Worm (Caenorhabditis elegans) whole organism, L3 larva: ENCODE data around the gene ceh-14.

ENCODE experiments used
- R02D3.7 ChIP-seq: fragments of 150-350 bp; optimal IDR thresholded peaks from 2 replicates; lab custom pipeline; 2014; ENCODE audit warnings: missing biosample characterization, missing genetic modification characterization
- ZK546.5 ChIP-seq: sonication (generic microtip); optimal IDR thresholded peaks from 2 replicates; lab custom pipeline; 2017; ENCODE audit warnings: missing biosample characterization, missing genetic modification characterization
- aly-2 ChIP-seq: fragments of 150-350 bp; optimal IDR thresholded peaks from 2 replicates; lab custom pipeline; 2014; ENCODE audit warnings: missing biosample characterization, missing genetic modification characterization
- ama-1 ChIP-seq: fragments of 150-350 bp; optimal IDR thresholded peaks from 2 replicates; lab custom pipeline; 2018
- ceh-9 ChIP-seq: sonication (generic microtip); optimal IDR thresholded peaks from 2 replicates; lab custom pipeline; 2018; ENCODE audit warnings: missing biosample characterization, missing genetic modification characterization
- egl-27 ChIP-seq: sonication (generic microtip); optimal IDR thresholded peaks from 4 replicates; lab custom pipeline; 2017; ENCODE audit warnings: missing biosample characterization, missing genetic modification reagents, missing genetic modification characterization
- egl-5 ChIP-seq: fragments of 150-350 bp; optimal IDR thresholded peaks from 2 replicates; lab custom pipeline; 2017; ENCODE audit warnings: missing biosample characterization, missing genetic modification reagents, missing genetic modification characterization, inconsistent platforms
- elt-1 ChIP-seq: fragments of 150-350 bp; optimal IDR thresholded peaks from 2 replicates; lab custom pipeline; 2014; ENCODE audit warnings: missing biosample characterization, missing genetic modification characterization
- elt-2 ChIP-seq: sonication (generic microtip); optimal IDR thresholded peaks from 2 replicates; lab custom pipeline; 2016; ENCODE audit warnings: missing genetic modification reagents, mild to moderate bottlenecking, missing genetic modification characterization, missing compliant biosample characterization
- fos-1 ChIP-seq: fragments of 150-350 bp; optimal IDR thresholded peaks from 2 replicates; lab custom pipeline; 2014; ENCODE audit warnings: missing biosample characterization, missing genetic modification characterization
- jun-1 ChIP-seq: fragments of 150-350 bp; optimal IDR thresholded peaks from 2 replicates; lab custom pipeline; 2014; ENCODE audit warnings: missing biosample characterization, missing genetic modification reagents, missing genetic modification characterization
- lin-15B ChIP-seq: fragments of 150-350 bp; optimal IDR thresholded peaks from 2 replicates; lab custom pipeline; 2014; ENCODE audit warnings: missing biosample characterization, missing genetic modification characterization
- lin-39 ChIP-seq: fragments of 150-350 bp; optimal IDR thresholded peaks from 2 replicates; lab custom pipeline; 2018; ENCODE audit warnings: missing biosample characterization, missing genetic modification reagents, missing genetic modification characterization
- lsy-12 ChIP-seq: sonication (generic microtip); optimal IDR thresholded peaks from 2 replicates; lab custom pipeline; 2016; ENCODE audit warnings: mild to moderate bottlenecking, missing genetic modification characterization, missing compliant biosample characterization
- mdl-1 ChIP-seq: fragments of 150-350 bp; optimal IDR thresholded peaks from 2 replicates; lab custom pipeline; 2014; ENCODE audit warnings: missing biosample characterization, missing genetic modification characterization
- mml-1 ChIP-seq: fragments of 150-350 bp; sonication (generic microtip); optimal IDR thresholded peaks from 3 replicates; lab custom pipeline; 2014; ENCODE audit warnings: missing biosample characterization, missing genetic modification characterization
- nfya-1 ChIP-seq: sonication (generic microtip); optimal IDR thresholded peaks from 2 replicates; lab custom pipeline; 2017; ENCODE audit warnings: missing genetic modification characterization, mild to moderate bottlenecking, missing compliant biosample characterization, antibody characterized with exemption, moderate library complexity; ENCODE audit not compliant: insufficient read depth
- nhr-23 ChIP-seq: fragments of 150-350 bp; optimal IDR thresholded peaks from 2 replicates; lab custom pipeline; 2014; ENCODE audit warnings: missing biosample characterization, missing genetic modification reagents, missing genetic modification characterization
- nhr-237 ChIP-seq: fragments of 150-350 bp; optimal IDR thresholded peaks from 2 replicates; lab custom pipeline; 2014; ENCODE audit warnings: missing biosample characterization, missing genetic modification characterization
- nhr-25 ChIP-seq: sonication (generic microtip); optimal IDR thresholded peaks from 2 replicates; lab custom pipeline; 2017; ENCODE audit warnings: missing biosample characterization, missing genetic modification characterization
- nhr-28 ChIP-seq: fragments of 150-350 bp; optimal IDR thresholded peaks from 2 replicates; lab custom pipeline; 2014; ENCODE audit warnings: missing biosample characterization, missing genetic modification characterization
- nhr-43 ChIP-seq: sonication (generic microtip); optimal IDR thresholded peaks from 2 replicates; lab custom pipeline; 2016; ENCODE audit warnings: mild to moderate bottlenecking, missing genetic modification characterization, missing compliant biosample characterization; ENCODE audit not compliant: poor library complexity, severe bottlenecking
- nhr-67 ChIP-seq: fragments of 150-350 bp; optimal IDR thresholded peaks from 2 replicates; lab custom pipeline; 2014; ENCODE audit warnings: missing biosample characterization, missing genetic modification characterization
- pha-4 ChIP-seq: fragments of 150-350 bp; optimal IDR thresholded peaks from 2 replicates; lab custom pipeline; 2014; ENCODE audit warnings: missing biosample characterization, missing genetic modification reagents, missing genetic modification characterization
- pqm-1 ChIP-seq: fragments of 150-350 bp; optimal IDR thresholded peaks from 2 replicates; lab custom pipeline; 2017; ENCODE audit warnings: missing biosample characterization, missing genetic modification characterization, inconsistent platforms
- skn-1 ChIP-seq: fragments of 150-350 bp; optimal IDR thresholded peaks from 2 replicates; lab custom pipeline; 2014; ENCODE audit warnings: missing biosample characterization, missing genetic modification characterization
- ztf-11 ChIP-seq: fragments of 150-350 bp; optimal IDR thresholded peaks from 2 replicates; lab custom pipeline; 2014; ENCODE audit warnings: missing biosample characterization, missing genetic modification characterization

Gene ceh-14

DNA sequence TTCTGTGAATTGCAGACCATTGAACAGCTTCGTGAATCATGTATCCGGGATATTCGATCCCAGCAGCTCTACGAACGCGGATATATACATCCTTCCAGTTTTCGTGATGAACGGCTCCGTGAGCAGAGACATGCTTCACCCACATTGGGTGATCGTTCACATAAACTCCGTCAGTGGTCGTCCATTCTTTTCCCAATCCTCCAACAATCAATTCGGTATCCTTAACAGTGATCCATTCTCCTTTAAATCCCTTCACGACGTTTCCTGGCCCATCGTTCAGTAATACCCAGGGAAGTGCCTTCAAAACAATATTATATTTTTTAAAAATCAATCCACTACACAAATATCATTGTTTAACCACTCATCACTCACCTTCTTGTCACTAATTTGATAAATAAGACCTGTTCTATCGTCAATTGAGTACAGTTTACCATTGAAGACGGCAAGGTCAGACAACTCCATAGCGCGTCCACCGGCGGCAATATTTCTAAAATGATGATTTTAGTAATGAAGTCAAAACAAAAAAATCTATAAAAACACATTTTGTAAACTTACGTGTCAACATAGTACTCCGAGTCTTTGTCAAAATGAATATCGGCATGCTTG is 36.3 kb upstream of the ceh-14 start:
- TF ChIP-seq egl-27 (no peak), nhr-25 (tag; lab: Kevin White, UChicago) (peak; percentile 23), nhr-43 (peak; percentile 30)

DNA sequence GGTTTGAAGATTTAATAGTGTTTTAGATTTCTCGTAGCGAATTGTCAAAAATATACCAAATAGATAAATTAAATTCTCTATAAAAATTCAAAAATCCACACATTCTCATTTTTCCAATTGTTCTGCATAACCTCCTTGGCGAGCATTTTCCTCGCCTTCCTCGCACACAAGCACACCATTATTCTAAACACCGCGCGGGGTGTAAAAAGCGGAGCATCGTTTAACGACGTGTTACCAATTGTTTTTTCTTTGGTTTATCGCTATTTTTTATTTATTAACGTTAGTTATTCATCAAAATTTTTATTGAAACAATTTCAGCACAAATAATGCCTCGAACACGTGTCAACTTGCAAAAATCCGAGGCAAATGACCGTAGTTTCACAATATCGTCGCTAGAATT is 32.5 kb upstream of the ceh-14 start, which contains the start of gene vps-52:
Gene vps-52, plus strand, starts transcription at position 319 of the 400 bp plus-strand sequence.
- TF ChIP-seq egl-5, result peak; percentile 43
- no peak for TF ChIP-seq fos-1 (tag; lab: Kevin White, UChicago)
- TF ChIP-seq nhr-28 (tag; lab: Kevin White, UChicago), result no peak
- TF ChIP-seq lin-39 (tag; lab: Kevin White, UChicago), result peak; percentile 65
- TF ChIP-seq pha-4 (tag; lab: Kevin White, UChicago), result peak; percentile 29
- TF ChIP-seq nfya-1 (tag; lab: Kevin White, UChicago), result peak; percentile 36

DNA sequence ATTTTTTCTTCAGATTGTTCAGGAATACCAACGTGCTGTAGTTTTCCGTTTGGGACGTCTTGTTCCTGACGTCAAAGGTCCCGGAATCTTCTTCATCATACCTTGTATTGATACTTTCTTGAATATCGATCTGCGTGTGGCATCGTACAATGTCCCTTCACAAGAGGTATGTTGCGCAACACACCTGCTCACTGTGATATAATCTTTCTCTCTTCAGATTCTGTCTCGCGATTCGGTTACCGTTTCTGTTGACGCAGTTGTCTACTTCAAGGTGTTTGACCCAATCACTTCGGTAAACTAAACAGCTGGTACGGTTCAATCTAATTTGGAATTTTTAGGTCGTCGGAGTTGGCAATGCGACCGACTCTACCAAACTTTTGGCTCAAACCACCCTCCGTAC is 30.9 kb upstream of the ceh-14 start:
- TF ChIP-seq ztf-11 (tag; lab: Kevin White, UChicago) (no peak), lin-39 (tag; lab: Kevin White, UChicago) (no peak), ama-1 (no peak)

DNA sequence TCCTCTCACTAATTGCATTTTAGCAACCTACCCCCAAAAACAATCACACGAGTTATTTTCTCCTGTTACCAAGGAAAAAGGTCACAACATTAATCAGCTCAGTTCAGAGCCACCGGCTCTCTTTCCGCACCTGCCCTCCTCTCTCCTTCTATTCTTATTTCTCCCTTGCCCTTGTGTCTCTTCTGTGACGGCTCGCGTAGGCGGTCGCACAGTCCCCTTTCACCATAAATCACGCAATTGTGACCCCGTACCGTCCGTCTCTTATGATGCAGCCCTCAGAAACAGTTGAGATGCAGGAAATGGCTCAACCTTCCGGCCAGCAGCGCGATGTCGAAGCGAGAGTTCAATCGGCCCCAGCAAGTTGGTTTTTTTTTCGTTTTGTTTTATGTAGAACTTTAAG is 30.1 kb upstream of the ceh-14 start, which contains the start of gene sto-1:
Gene sto-1, plus strand, starts transcription at position 200 of the 400 bp plus-strand sequence.
- TF ChIP-seq elt-1 (tag; lab: Kevin White, UChicago), result no peak
- no peak for TF ChIP-seq aly-2 (tag; lab: Kevin White, UChicago)
- TF ChIP-seq nhr-23, result no peak
- no peak for TF ChIP-seq skn-1
- no peak for TF ChIP-seq lin-15B (tag; lab: Kevin White, UChicago)
- no peak for TF ChIP-seq ceh-9
- TF ChIP-seq egl-27, result no peak
- no peak for TF ChIP-seq ama-1
- no peak for TF ChIP-seq pha-4 (tag; lab: Kevin White, UChicago)
- no peak for TF ChIP-seq mdl-1 (tag; lab: Kevin White, UChicago)
- TF ChIP-seq, all 47 proteins: peak for 0

DNA sequence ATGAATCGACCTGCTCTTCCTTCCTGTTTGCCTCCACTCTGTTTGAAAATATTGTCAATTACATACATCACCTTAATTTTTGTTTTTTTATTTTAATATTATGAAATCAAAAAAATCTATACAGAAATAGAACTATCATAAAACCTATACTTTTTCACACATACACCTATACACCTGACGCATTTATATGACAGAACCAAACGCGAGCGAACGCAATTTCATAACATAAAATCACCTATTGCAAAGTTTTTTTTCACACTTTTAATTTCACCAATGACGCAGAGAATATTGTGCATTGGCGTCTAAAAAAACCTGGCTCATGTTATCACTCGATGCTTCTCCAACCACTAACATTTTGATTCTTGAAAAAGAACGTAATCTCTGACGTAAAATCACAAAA is 29.4 kb upstream of the ceh-14 start:
- TF ChIP-seq nhr-237 (tag; lab: Kevin White, UChicago) (no peak), lsy-12 (tag; lab: Kevin White, UChicago) (no peak), mml-1 (tag; lab: Kevin White, UChicago) (no peak), elt-2 (tag; lab: Kevin White, UChicago) (peak; percentile 32)

DNA sequence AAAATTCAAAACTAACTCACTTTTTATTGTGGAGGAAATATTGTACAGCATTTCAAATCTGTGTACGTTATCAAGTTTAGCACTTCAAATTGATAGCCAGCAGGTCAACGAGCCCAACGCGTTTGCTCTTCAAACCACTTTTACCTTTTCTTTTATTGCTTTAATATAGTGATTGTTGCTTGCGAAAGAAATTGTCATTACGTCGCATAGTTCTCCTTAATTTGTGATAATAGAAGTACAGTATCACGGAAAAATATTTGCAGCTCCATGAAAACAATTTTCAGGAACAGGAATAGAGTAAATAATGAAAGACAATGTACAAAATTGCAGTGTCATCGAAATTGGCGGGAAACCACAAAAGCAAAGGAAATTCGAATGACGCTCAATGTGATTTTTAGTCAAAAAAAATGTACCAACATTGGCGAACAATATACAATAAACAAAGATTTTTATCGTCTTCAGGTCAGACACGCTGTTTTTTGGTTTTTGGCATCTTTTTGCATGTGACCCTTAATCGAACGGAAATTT is 26.5 kb upstream of the ceh-14 start, which contains the start of the genes PDB1.1 and F08C6.5:
Gene PDB1.1, minus strand, starts transcription at position 158 of the 528 bp plus-strand sequence.
Gene F08C6.5, plus strand, starts transcription at position 478 of the 528 bp plus-strand sequence.
- TF ChIP-seq pqm-1 (peak; percentile 31), elt-1 (tag; lab: Kevin White, UChicago) (no peak), jun-1 (tag; lab: Kevin White, UChicago) (peak; percentile 37), elt-2 (tag; lab: Kevin White, UChicago) (peak; percentile 82), pha-4 (tag; lab: Kevin White, UChicago) (peak; percentile 39)
- TF ChIP-seq, all 47 proteins: peak for 4

DNA sequence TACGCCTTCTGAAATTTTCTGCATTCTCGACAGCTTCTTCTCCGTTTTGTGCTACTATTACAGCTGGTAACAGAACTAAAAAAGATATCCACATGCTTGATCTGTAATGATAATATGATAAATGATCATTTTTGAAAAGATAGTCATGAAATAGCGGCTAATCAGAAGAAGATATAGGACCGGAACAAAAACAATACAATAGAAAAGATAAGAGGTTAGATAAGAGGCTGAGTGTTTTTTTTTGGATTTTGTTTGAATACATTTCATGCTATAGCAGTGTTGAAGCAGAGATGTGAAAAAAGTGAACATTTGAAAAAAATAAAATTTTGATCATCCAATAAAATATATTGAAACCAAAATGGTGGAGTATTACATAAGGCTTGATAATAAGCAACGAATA is 21.8 kb upstream of the ceh-14 start, which contains the start of gene F46C8.8:
Gene F46C8.8, minus strand, starts transcription at position 101 of the 400 bp plus-strand sequence.
- TF ChIP-seq nhr-67 (tag; lab: Kevin White, UChicago), result no peak
- TF ChIP-seq egl-5, result no peak
- TF ChIP-seq R02D3.7, result no peak
- TF ChIP-seq fos-1 (tag; lab: Kevin White, UChicago), result no peak
- no peak for TF ChIP-seq ztf-11 (tag; lab: Kevin White, UChicago)
- no peak for TF ChIP-seq nhr-43
- no peak for TF ChIP-seq ZK546.5 (tag; lab: Kevin White, UChicago)
